Worm (Caenorhabditis elegans) whole organism, L4/young adult: ENCODE data around the gene F58B4.6.

Experiments used
- W03F9.2 ChIP-seq: fragments of 150-350 bp; optimal IDR thresholded peaks from 2 replicates; lab custom pipeline; 2014; ENCODE audit warnings: missing biosample characterization, missing genetic modification characterization
- him-1 ChIP-seq: sonication (generic microtip); optimal IDR thresholded peaks from 2 replicates; lab custom pipeline; 2016; ENCODE audit warnings: missing genotype, missing genetic modification reagents, missing genetic modification characterization, missing compliant biosample characterization

ce11 chrV:10902682-10903081, 22.1 kb upstream of the F58B4.6 start, which contains the start of gene F32D8.8:
- TF ChIP-seq him-1 (tag; lab: Kevin White, UChicago) (no peak), W03F9.2 (tag; lab: Kevin White, UChicago) (no peak)
